Fruit fly (Drosophila melanogaster): ENCODE data around the gene rdx.
A peak's percentile ranks its signal among the peaks of the same experiment; 100 is the strongest.

rdx gene

dm6 chr3R:14035924-14036448 lies 4.1 kb upstream of the rdx start, which contains the start of gene CG9922 (continued):
- no peak for TF ChIP-seq ash1 (GFP tag; optimal IDR thresholded peaks at IDR 0.05)
- TF ChIP-seq luna (GFP tag; optimal IDR thresholded peaks at IDR 0.05): no peak
- peak; percentile 70 for TF ChIP-seq Sin3A (optimal IDR thresholded peaks at IDR 0.05)
- TF ChIP-seq slp2 (GFP tag; optimal IDR thresholded peaks at IDR 0.05): no peak
- TF ChIP-seq Fer1 (GFP tag; optimal IDR thresholded peaks at IDR 0.05): peak; percentile 70
- TF ChIP-seq CG5245 (GFP tag; optimal IDR thresholded peaks at IDR 0.05): peak; percentile 18
- no peak for TF ChIP-seq pan (optimal IDR thresholded peaks at IDR 0.05)
- peak in 1 of 2 experiments; percentile 8 for TF ChIP-seq pan (GFP tag; optimal IDR thresholded peaks at IDR 0.05 in 1 of 2, IDR thresholded peaks at IDR 0.05 in 1 of 2)
- TF ChIP-seq CG10366 (GFP tag; IDR thresholded peaks at IDR 0.05): no peak
- peak; percentile 30 for TF ChIP-seq CG3163 (GFP tag; optimal IDR thresholded peaks at IDR 0.05)
- no peak for TF ChIP-seq CG10565 (GFP tag; optimal IDR thresholded peaks at IDR 0.05)
- TF ChIP-seq CG30403 (GFP tag; optimal IDR thresholded peaks at IDR 0.05): peak; percentile 67
- TF ChIP-seq CG17361 (GFP tag; IDR thresholded peaks at IDR 0.05): peak; percentile 38; the same call in 1 of the 3 replicates
- peak; percentile 19 for TF ChIP-seq fu2 (GFP tag; optimal IDR thresholded peaks at IDR 0.05)
- TF ChIP-seq B-H1 (GFP tag; IDR thresholded peaks at IDR 0.05): no peak
- TF ChIP-seq vfl (GFP tag; optimal IDR thresholded peaks at IDR 0.05): peak; percentile 68
- TF ChIP-seq jumu (GFP tag; optimal IDR thresholded peaks at IDR 0.05): peak; percentile 68
- peak; percentile 94 for TF ChIP-seq sens (GFP tag)
- TF ChIP-seq CG17186 (GFP tag; optimal IDR thresholded peaks at IDR 0.05): peak; percentile 82
- TF ChIP-seq Hmr (GFP tag; optimal IDR thresholded peaks at IDR 0.05): peak; percentile 49
- no peak for TF ChIP-seq CG10209 (GFP tag; optimal IDR thresholded peaks at IDR 0.05)
- peak; percentile 65 for TF ChIP-seq Scr (GFP tag; IDR thresholded peaks at IDR 0.05; ENCODE audit: partially characterized antibody)
- peak; percentile 51 for TF ChIP-seq CG7987 (GFP tag; optimal IDR thresholded peaks at IDR 0.05)
- TF ChIP-seq CG8944 (GFP tag; optimal IDR thresholded peaks at IDR 0.05): peak; percentile 60
- TF ChIP-seq CG16863 (GFP tag; optimal IDR thresholded peaks at IDR 0.05): peak; percentile 29
- peak; percentile 54 for TF ChIP-seq maf-S (GFP tag; optimal IDR thresholded peaks at IDR 0.05)
- TF ChIP-seq Bteb2 (GFP tag; optimal IDR thresholded peaks at IDR 0.05): peak; percentile 55
- no peak for TF ChIP-seq C15 (GFP tag; IDR thresholded peaks at IDR 0.05)
- peak; percentile 16 for TF ChIP-seq BtbVII (GFP tag; optimal IDR thresholded peaks at IDR 0.05)
- peak; percentile 68 for TF ChIP-seq CG1792 (GFP tag; optimal IDR thresholded peaks at IDR 0.05)
- TF ChIP-seq CG2678 (tag; optimal IDR thresholded peaks at IDR 0.05): peak; percentile 51
- no peak for TF ChIP-seq CG18619 (GFP tag; optimal IDR thresholded peaks at IDR 0.05)
- TF ChIP-seq Pdp1 (GFP tag; optimal IDR thresholded peaks at IDR 0.05): peak; percentile 44 to 51
- TF ChIP-seq CG9727 (GFP tag; optimal IDR thresholded peaks at IDR 0.05): peak; percentile 16
- peak; percentile 84 for TF ChIP-seq CG12391 (tag; optimal IDR thresholded peaks at IDR 0.05)
- peak; percentile 57 for TF ChIP-seq Sry-β (GFP tag; optimal IDR thresholded peaks at IDR 0.05)
- no peak for TF ChIP-seq CG4707 (GFP tag; optimal IDR thresholded peaks at IDR 0.05)
- peak; percentile 18 for TF ChIP-seq ewg (GFP tag; optimal IDR thresholded peaks at IDR 0.05)
- peak; percentile 68; the same call in 1 of the 2 replicates for TF ChIP-seq Bgb (GFP tag; IDR thresholded peaks at IDR 0.05; ENCODE audit: partially characterized antibody)
- no peak for TF ChIP-seq CG6654 (GFP tag; optimal IDR thresholded peaks at IDR 0.05)
- TF ChIP-seq CG17829 (tag; optimal IDR thresholded peaks at IDR 0.05): peak; percentile 50
- TF ChIP-seq Sox102F (GFP tag; optimal IDR thresholded peaks at IDR 0.05): peak; percentile 27
- peak; percentile 61 for TF ChIP-seq CG1603 (tag; optimal IDR thresholded peaks at IDR 0.05)
- TF ChIP-seq cato (GFP tag; optimal IDR thresholded peaks at IDR 0.05; ENCODE audit: borderline replicate concordance): peak; percentile 12
- peak; percentile 35; the same call in 1 of the 2 replicates for TF ChIP-seq CG9932 (GFP tag; IDR thresholded peaks at IDR 0.05)
- TF ChIP-seq tin (GFP tag; optimal IDR thresholded peaks at IDR 0.05): peak; percentile 51
- peak in 1 of 3 experiments; percentile 70 for TF ChIP-seq Stat92E (GFP tag; optimal IDR thresholded peaks at IDR 0.05)
- peak; percentile 48 for TF ChIP-seq nerfin-1 (tag; optimal IDR thresholded peaks at IDR 0.05)
- TF ChIP-seq nerfin-2 (GFP tag; IDR thresholded peaks at IDR 0.05; ENCODE audit: partially characterized antibody): no peak
- peak; percentile 29 for TF ChIP-seq HLH54F (GFP tag; optimal IDR thresholded peaks at IDR 0.05)

Measured in whole organism, embryonic.